Worm (Caenorhabditis elegans): ENCODE data around the gene mbk-1.

mbk-1 gene

DNA sequence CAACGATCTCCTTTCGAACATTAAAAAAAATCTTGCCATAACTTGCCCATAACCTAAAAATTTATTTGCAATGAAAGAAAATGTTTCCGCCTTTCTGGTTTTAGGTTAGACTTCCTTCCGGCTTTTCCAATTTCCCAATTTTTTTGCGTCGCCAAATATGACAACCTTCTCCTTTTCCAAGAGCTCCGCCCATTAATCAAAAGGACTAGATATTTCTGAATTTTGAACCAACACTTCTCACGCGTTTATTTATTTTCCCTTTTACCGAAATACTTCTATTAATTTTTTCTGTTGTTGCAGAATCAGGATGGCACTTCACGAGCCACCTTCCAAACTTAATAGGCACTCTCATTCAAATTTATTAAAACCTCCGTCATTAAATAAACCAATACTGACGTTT is 21.3 kb upstream of the mbk-1 start, which contains the start of gene egrh-1:
Gene egrh-1 (plus strand): TSS at position 301 of the 400 bp plus-strand sequence.
- peak; percentile 40 for TF ChIP-seq aha-1 (tag)
- no peak for TF ChIP-seq T26A8.4 (GFP tag; IDR thresholded peaks at IDR 0.05)
- no peak for TF ChIP-seq duxl-1 (tag; optimal IDR thresholded peaks at IDR 0.05; ENCODE audit: poor library complexity)

DNA sequence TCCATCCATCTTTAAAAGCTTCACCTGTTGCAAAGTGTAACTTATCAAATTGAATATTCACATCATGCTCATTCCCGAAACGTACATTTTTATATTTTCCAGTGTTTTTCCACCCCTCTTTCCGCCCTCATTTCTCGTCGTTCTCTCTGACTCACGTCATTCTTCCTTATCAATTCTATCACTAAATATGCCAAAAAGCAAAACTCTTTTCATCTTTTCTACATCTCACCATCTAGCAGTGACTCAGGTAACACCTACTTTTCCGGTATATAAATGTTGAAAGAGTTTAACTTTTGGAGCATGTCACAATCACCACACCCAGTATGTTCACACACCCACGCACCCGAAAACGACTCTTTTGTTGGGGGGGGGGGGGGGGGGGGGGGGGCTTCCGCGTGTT is 20.1 kb upstream of the mbk-1 start:
- no peak for TF ChIP-seq zfp-2 (tag; optimal IDR thresholded peaks at IDR 0.05)
- TF ChIP-seq nhr-237 (tag; optimal IDR thresholded peaks at IDR 0.05), result no peak
- no peak for TF ChIP-seq lin-29 (GFP tag; IDR thresholded peaks at IDR 0.05)
- TF ChIP-seq nhr-28 (tag; optimal IDR thresholded peaks at IDR 0.05), result peak; percentile 29
- TF ChIP-seq mxl-3 (GFP tag; optimal IDR thresholded peaks at IDR 0.05), result no peak
- TF ChIP-seq hif-1 (tag; optimal IDR thresholded peaks at IDR 0.05), result no peak
- TF ChIP-seq F37D6.2 (tag; optimal IDR thresholded peaks at IDR 0.05), result no peak
- TF ChIP-seq ceh-28 (tag; optimal IDR thresholded peaks at IDR 0.05), result no peak
- no peak for TF ChIP-seq dve-1 (tag; optimal IDR thresholded peaks at IDR 0.05; ENCODE audit: insufficient read depth)
- no peak for TF ChIP-seq jun-1 (tag; optimal IDR thresholded peaks at IDR 0.05)
- peak; percentile 60 for TF ChIP-seq pqm-1 (tag; optimal IDR thresholded peaks at IDR 0.05)
- TF ChIP-seq ces-1 (GFP tag; optimal IDR thresholded peaks at IDR 0.05), result no peak
- TF ChIP-seq snpc-4 (tag; optimal IDR thresholded peaks at IDR 0.05), result no peak
- TF ChIP-seq fkh-10 (GFP tag; optimal IDR thresholded peaks at IDR 0.05), result no peak
- no peak for TF ChIP-seq unc-39 (tag; optimal IDR thresholded peaks at IDR 0.05)
- TF ChIP-seq mep-1 (tag; optimal IDR thresholded peaks at IDR 0.05), result no peak
- TF ChIP-seq mxl-2 (GFP tag; conservative IDR thresholded peaks at IDR 0.05), result no peak
- no peak for TF ChIP-seq ceh-82 (tag; optimal IDR thresholded peaks at IDR 0.05)
- peak; percentile 32 for TF ChIP-seq mes-2 (tag; optimal IDR thresholded peaks at IDR 0.05; ENCODE audit: poor library complexity, severe bottlenecking)
- no peak for TF ChIP-seq ceh-62 (tag; optimal IDR thresholded peaks at IDR 0.05)
- TF ChIP-seq mdt-29 (GFP tag; IDR thresholded peaks at IDR 0.05), result no peak
- TF ChIP-seq unc-62 (GFP tag; optimal IDR thresholded peaks at IDR 0.05 in 1 of 2), result peak in 1 of 2 experiments; percentile 92
- TF ChIP-seq unc-62 (tag; optimal IDR thresholded peaks at IDR 0.05), result no peak
- TF ChIP-seq daf-16 (GFP tag; optimal IDR thresholded peaks at IDR 0.05), result no peak
- TF ChIP-seq daf-16 (tag; optimal IDR thresholded peaks at IDR 0.05), result peak; percentile 45
- TF ChIP-seq unc-130 (GFP tag; optimal IDR thresholded peaks at IDR 0.05), result no peak
- TF ChIP-seq nhr-10 (tag; optimal IDR thresholded peaks at IDR 0.05), result no peak
- TF ChIP-seq zag-1 (tag; optimal IDR thresholded peaks at IDR 0.05), result no peak
- TF ChIP-seq Y5F2A.4 (GFP tag; optimal IDR thresholded peaks at IDR 0.05), result no peak
- no peak for TF ChIP-seq cey-2 (tag; optimal IDR thresholded peaks at IDR 0.05; ENCODE audit: borderline replicate concordance, insufficient read depth)
- TF ChIP-seq tra-1 (GFP tag; IDR thresholded peaks at IDR 0.05), result no peak
- no peak for TF ChIP-seq arid-1 (GFP tag; conservative IDR thresholded peaks at IDR 0.05)
- TF ChIP-seq nhr-76 (tag; optimal IDR thresholded peaks at IDR 0.05), result no peak
- no peak for TF ChIP-seq T26A8.4 (GFP tag; IDR thresholded peaks at IDR 0.05)
- TF ChIP-seq nhr-102 (tag; optimal IDR thresholded peaks at IDR 0.05), result no peak
- TF ChIP-seq set-16 (GFP tag; IDR thresholded peaks at IDR 0.05), result no peak
- TF ChIP-seq dpl-1 (GFP tag; optimal IDR thresholded peaks at IDR 0.05), result no peak
- peak; percentile 87 for TF ChIP-seq aha-1 (tag)
- TF ChIP-seq snpc-1.2 (GFP tag; IDR thresholded peaks at IDR 0.05), result no peak
- TF ChIP-seq lin-15B (tag; optimal IDR thresholded peaks at IDR 0.05), result no peak
- TF ChIP-seq pha-4 (GFP tag; IDR thresholded peaks at IDR 0.05), result no peak
- TF ChIP-seq pha-4 (tag; optimal IDR thresholded peaks at IDR 0.05), result no peak
- peak; percentile 70 for TF ChIP-seq dmd-6 (GFP tag; IDR thresholded peaks at IDR 0.05)
- TF ChIP-seq attf-4 (tag; optimal IDR thresholded peaks at IDR 0.05), result no peak
- no peak for TF ChIP-seq aly-2 (tag; optimal IDR thresholded peaks at IDR 0.05)
- TF ChIP-seq tag-97 (GFP tag; IDR thresholded peaks at IDR 0.05), result no peak
- TF ChIP-seq lin-1 (GFP tag; IDR thresholded peaks at IDR 0.05), result no peak
- peak; percentile 41 for TF ChIP-seq hlh-11 (tag; optimal IDR thresholded peaks at IDR 0.05)
- TF ChIP-seq daf-8 (GFP tag; IDR thresholded peaks at IDR 0.05), result no peak
- no peak for TF ChIP-seq nhr-11 (tag; optimal IDR thresholded peaks at IDR 0.05)
